Worm (Caenorhabditis elegans) whole organism, mixed stage, embryonic: ENCODE measurements around the gene mks-1.

Experiments used
- bed-3 ChIP-seq: fragments of 200-800 bp; sonication (Bioruptor generic); optimal IDR thresholded peaks from 3 replicates; lab custom pipeline; 2018; ENCODE audit warnings: mild to moderate bottlenecking, missing genetic modification characterization, moderate library complexity, missing compliant biosample characterization
- blmp-1 ChIP-seq: fragments of 150-350 bp; optimal IDR thresholded peaks from 2 replicates; lab custom pipeline; 2014; ENCODE audit warnings: missing biosample characterization, missing genetic modification characterization
- ces-1 ChIP-seq: fragments of 150-350 bp; optimal IDR thresholded peaks from 2 replicates; lab custom pipeline; 2014; ENCODE audit warnings: missing biosample characterization, missing genetic modification reagents, missing genetic modification characterization
- cnd-1 ChIP-seq: fragments of 200-800 bp; sonication (Bioruptor generic); optimal IDR thresholded peaks from 2 replicates; lab custom pipeline; 2018; ENCODE audit warnings: mild to moderate bottlenecking, missing genetic modification characterization, missing compliant biosample characterization
- drap-1 ChIP-seq: fragments of 200-800 bp; sonication (Bioruptor generic); optimal IDR thresholded peaks from 3 replicates; lab custom pipeline; 2018; ENCODE audit warnings: mild to moderate bottlenecking, missing genetic modification characterization, missing compliant biosample characterization
- elt-1 ChIP-seq: sonication (generic microtip); optimal IDR thresholded peaks from 2 replicates; lab custom pipeline; 2017; ENCODE audit warnings: missing genetic modification characterization, mild to moderate bottlenecking, missing compliant biosample characterization, antibody characterized with exemption, moderate library complexity, borderline replicate concordance; ENCODE audit not compliant: insufficient read depth
- elt-3 ChIP-seq: fragments of 150-350 bp; optimal IDR thresholded peaks from 2 replicates; lab custom pipeline; 2014; ENCODE audit warnings: missing biosample characterization, missing genetic modification characterization
- flh-1 ChIP-seq: fragments of 200-800 bp; sonication (Bioruptor generic); optimal IDR thresholded peaks from 2 replicates; lab custom pipeline; 2018; ENCODE audit warnings: mild to moderate bottlenecking, missing genetic modification characterization, moderate library complexity, missing compliant biosample characterization
- ham-2 ChIP-seq: fragments of 200-800 bp; sonication (Bioruptor generic); optimal IDR thresholded peaks from 2 replicates; lab custom pipeline; 2018; ENCODE audit warnings: mild to moderate bottlenecking, missing genetic modification characterization, missing compliant biosample characterization
- hlh-1 ChIP-seq: fragments of 150-350 bp; optimal IDR thresholded peaks from 2 replicates; lab custom pipeline; 2014; ENCODE audit warnings: missing biosample characterization, missing genetic modification reagents, missing genetic modification characterization
- lin-13 ChIP-seq: fragments of 150-350 bp; optimal IDR thresholded peaks from 2 replicates; lab custom pipeline; 2014; ENCODE audit warnings: missing biosample characterization, missing genetic modification characterization
- lin-32 ChIP-seq: fragments of 200-800 bp; sonication (Bioruptor generic); optimal IDR thresholded peaks from 2 replicates; lab custom pipeline; 2018; ENCODE audit warnings: mild to moderate bottlenecking, missing genetic modification characterization, missing compliant biosample characterization
- lsy-2 ChIP-seq: fragments of 150-350 bp; optimal IDR thresholded peaks from 2 replicates; lab custom pipeline; 2014; ENCODE audit warnings: missing biosample characterization, missing genetic modification characterization
- mab-5 ChIP-seq: fragments of 150-350 bp; optimal IDR thresholded peaks from 2 replicates; lab custom pipeline; 2014; ENCODE audit warnings: missing biosample characterization, missing genetic modification characterization
- mep-1 ChIP-seq: fragments of 150-350 bp; optimal IDR thresholded peaks from 2 replicates; lab custom pipeline; 2017; ENCODE audit warnings: missing biosample characterization, missing genetic modification reagents, missing genetic modification characterization, inconsistent platforms
- mls-2 ChIP-seq: sonication (generic microtip); optimal IDR thresholded peaks from 2 replicates; lab custom pipeline; 2016; ENCODE audit warnings: mild to moderate bottlenecking, missing genetic modification characterization, moderate library complexity, missing compliant biosample characterization
- nhr-12 ChIP-seq: fragments of 150-350 bp; optimal IDR thresholded peaks from 2 replicates; lab custom pipeline; 2014; ENCODE audit warnings: missing biosample characterization, missing genetic modification characterization
- nhr-237 ChIP-seq: fragments of 150-350 bp; optimal IDR thresholded peaks from 2 replicates; lab custom pipeline; 2014; ENCODE audit warnings: missing biosample characterization, missing genetic modification characterization
- nhr-28 ChIP-seq: fragments of 150-350 bp; optimal IDR thresholded peaks from 2 replicates; lab custom pipeline; 2014; ENCODE audit warnings: missing biosample characterization, missing genetic modification characterization
- nhr-76 ChIP-seq: sonication (generic microtip); optimal IDR thresholded peaks from 2 replicates; lab custom pipeline; 2017; ENCODE audit warnings: missing biosample characterization, missing genetic modification characterization
- pha-4 ChIP-seq: fragments of 150-350 bp; optimal IDR thresholded peaks from 2 replicates; lab custom pipeline; 2018; ENCODE audit warnings: missing biosample characterization, missing genetic modification reagents, missing genetic modification characterization
- sem-2 ChIP-seq: fragments of 200-800 bp; sonication (Bioruptor generic); optimal IDR thresholded peaks from 2 replicates; lab custom pipeline; 2018; ENCODE audit warnings: mild to moderate bottlenecking, missing genetic modification characterization, missing compliant biosample characterization
- snpc-4 ChIP-seq: fragments of 150-350 bp; optimal IDR thresholded peaks from 2 replicates; lab custom pipeline; 2014; ENCODE audit warnings: missing biosample characterization, missing genetic modification characterization
- sptf-1 ChIP-seq: sonication (generic microtip); optimal IDR thresholded peaks from 2 replicates; lab custom pipeline; 2017; ENCODE audit warnings: mild to moderate bottlenecking, missing genetic modification characterization, moderate library complexity, missing compliant biosample characterization
- tbx-8 ChIP-seq: fragments of 200-800 bp; sonication (Bioruptor generic); optimal IDR thresholded peaks from 2 replicates; lab custom pipeline; 2018; ENCODE audit warnings: mild to moderate bottlenecking, missing genetic modification characterization, moderate library complexity, missing compliant biosample characterization
- unc-120 ChIP-seq: sonication (generic microtip); optimal IDR thresholded peaks from 2 replicates; lab custom pipeline; 2017; ENCODE audit warnings: missing genetic modification characterization, missing compliant biosample characterization; ENCODE audit not compliant: poor library complexity, severe bottlenecking
- unc-62 ChIP-seq: fragments of 150-350 bp; optimal IDR thresholded peaks from 2 replicates; lab custom pipeline; 2014; ENCODE audit warnings: missing biosample characterization, missing genetic modification reagents, missing genetic modification characterization
- zip-8 ChIP-seq: fragments of 150-350 bp; optimal IDR thresholded peaks from 2 replicates; lab custom pipeline; 2014; ENCODE audit warnings: missing biosample characterization, missing genetic modification characterization
- ztf-11 ChIP-seq: fragments of 150-350 bp; optimal IDR thresholded peaks from 2 replicates; lab custom pipeline; 2014; ENCODE audit warnings: missing biosample characterization, missing genetic modification characterization

The mks-1 gene

ce11 chrIII:3154968-3155367 is 31.1 kb upstream of the mks-1 start, which contains the start of gene C44B11.1:
Gene C44B11.1, plus strand, starts transcription at chrIII:3155268.
- TF ChIP-seq lsy-2 = no peak
- no peak for TF ChIP-seq ham-2
- TF ChIP-seq bed-3 (GFP tag; lab: Kevin White, UChicago) = no peak
- no peak for TF ChIP-seq flh-1
- no peak for TF ChIP-seq snpc-4
- TF ChIP-seq sptf-1 = no peak
- no peak for TF ChIP-seq cnd-1
- TF ChIP-seq elt-1 (tag; lab: Kevin White, UChicago) = no peak
- TF ChIP-seq unc-120 (tag; lab: Kevin White, UChicago) = no peak
- TF ChIP-seq unc-62 (GFP tag; lab: Kevin White, UChicago) = no peak
- no peak for TF ChIP-seq nhr-28 (tag; lab: Kevin White, UChicago)
- TF ChIP-seq lin-32 (GFP tag; lab: Kevin White, UChicago) = no peak
- TF ChIP-seq, all 35 proteins: peak for 0

- no peak for TF ChIP-seq zip-8 (tag; lab: Kevin White, UChicago)
- no peak for TF ChIP-seq flh-1
- TF ChIP-seq blmp-1 (tag; lab: Kevin White, UChicago) = peak; percentile 60
Measured at ce11 chrIII:3160490-3160889, 25.6 kb upstream of the mks-1 start.

ce11 chrIII:3161600-3161999 is 24.5 kb upstream of the mks-1 start:
- TF ChIP-seq nhr-28 (tag; lab: Kevin White, UChicago) (no peak), ces-1 (GFP tag; lab: Kevin White, UChicago) (no peak), cnd-1 (no peak), sem-2 (GFP tag; lab: Kevin White, UChicago) (no peak), lin-32 (GFP tag; lab: Kevin White, UChicago) (no peak), lsy-2 (no peak), hlh-1 (no peak)

- TF ChIP-seq nhr-76 (tag; lab: Kevin White, UChicago) = no peak
- TF ChIP-seq sem-2 (GFP tag; lab: Kevin White, UChicago) = no peak
Measured at ce11 chrIII:3163448-3163847, 22.6 kb upstream of the mks-1 start.

ce11 chrIII:3165309-3165708 is 20.8 kb upstream of the mks-1 start, which contains the start of gene R148.5:
Gene R148.5, plus strand, starts transcription at chrIII:3165639.
- TF ChIP-seq lin-32 (GFP tag; lab: Kevin White, UChicago) (no peak), ham-2 (no peak), zip-8 (tag; lab: Kevin White, UChicago) (no peak), hlh-1 (no peak), blmp-1 (tag; lab: Kevin White, UChicago) (no peak), sptf-1 (no peak), pha-4 (no peak), unc-62 (GFP tag; lab: Kevin White, UChicago) (peak; percentile 12), mab-5 (tag; lab: Kevin White, UChicago) (no peak), flh-1 (no peak), mls-2 (tag; lab: Kevin White, UChicago) (no peak), ztf-11 (tag; lab: Kevin White, UChicago) (no peak), elt-3 (no peak), elt-1 (tag; lab: Kevin White, UChicago) (peak; percentile 89), nhr-28 (tag; lab: Kevin White, UChicago) (no peak), tbx-8 (GFP tag; lab: Kevin White, UChicago) (no peak), drap-1 (no peak)

- TF ChIP-seq cnd-1 (no peak), pha-4 (no peak), mls-2 (tag; lab: Kevin White, UChicago) (no peak), nhr-12 (tag; lab: Kevin White, UChicago) (no peak), nhr-237 (no peak), unc-120 (tag; lab: Kevin White, UChicago) (no peak), mep-1 (tag; lab: Kevin White, UChicago) (no peak), lin-13 (tag; lab: Kevin White, UChicago) (no peak), zip-8 (tag; lab: Kevin White, UChicago) (no peak)
Measured at ce11 chrIII:3169279-3169678, 16.8 kb upstream of the mks-1 start.
